Worm (Caenorhabditis elegans) whole organism, midembryonic: ENCODE results near the gene Y51B9A.7.

Experiments
- T22C8.4 ChIP-seq: fragments of 200-800 bp; sonication (Bioruptor generic); IDR thresholded peaks from 2 replicates; pipeline ENCODE4 v1.3.6; 2022; ENCODE audit warnings: missing genetic modification characterization, missing compliant biosample characterization
- cog-1 ChIP-seq: sonication (generic microtip); optimal IDR thresholded peaks from 2 replicates; lab custom pipeline; 2016; ENCODE audit warnings: missing genetic modification characterization, missing compliant biosample characterization
- flt-1 ChIP-seq: fragments of 200-800 bp; sonication (Bioruptor generic); IDR thresholded peaks from 2 replicates; pipeline ENCODE4 v1.3.6; 2022; ENCODE audit warnings: missing genetic modification characterization, missing compliant biosample characterization
- klf-2 ChIP-seq: fragments of 200-800 bp; sonication (Bioruptor generic); conservative IDR thresholded peaks from 2 replicates; pipeline ENCODE4 v1.3.6; 2022; ENCODE audit warnings: missing genetic modification reagents, missing genetic modification characterization, missing compliant biosample characterization
- med-1 ChIP-seq: sonication (generic microtip); optimal IDR thresholded peaks from 2 replicates; lab custom pipeline; 2017; ENCODE audit warnings: missing genetic modification characterization, mild to moderate bottlenecking, missing compliant biosample characterization, antibody characterized with exemption, missing genetic modification reagents; ENCODE audit not compliant: insufficient read depth
- ref-1 ChIP-seq: fragments of 200-800 bp; sonication (Bioruptor generic); conservative IDR thresholded peaks from 2 replicates; pipeline ENCODE4 v1.3.6; 2022; ENCODE audit warnings: missing genetic modification reagents, missing genetic modification characterization, missing compliant biosample characterization
- tab-1 ChIP-seq: fragments of 200-800 bp; sonication (Bioruptor generic); IDR thresholded peaks from 2 replicates; pipeline ENCODE4 v1.3.6; 2022; ENCODE audit warnings: missing genetic modification characterization, missing compliant biosample characterization
- ztf-23 ChIP-seq: fragments of 200-800 bp; sonication (Bioruptor generic); IDR thresholded peaks from 2 replicates; pipeline ENCODE4 v1.3.6; 2022; ENCODE audit warnings: missing genetic modification reagents, missing genetic modification characterization, missing compliant biosample characterization
- ztf-29 ChIP-seq: fragments of 200-800 bp; sonication (Bioruptor generic); IDR thresholded peaks from 2 replicates; pipeline ENCODE4 v1.3.6; 2022; ENCODE audit warnings: missing genetic modification reagents, missing genetic modification characterization, missing compliant biosample characterization

- TF ChIP-seq ref-1 (GFP tag; lab: Robert Waterston, UW) (no peak), flt-1 (GFP tag; lab: Robert Waterston, UW) (no peak), ztf-29 (GFP tag; lab: Robert Waterston, UW) (no peak), cog-1 (tag; lab: Kevin White, UChicago) (no peak), klf-2 (no peak), T22C8.4 (GFP tag; lab: Robert Waterston, UW) (no peak), med-1 (no peak), tab-1 (GFP tag; lab: Robert Waterston, UW) (no peak), ztf-23 (GFP tag; lab: Robert Waterston, UW) (no peak)
Observed at ce11 chrII:9433609-9434008, 33.8 kb downstream of the Y51B9A.7 start, which contains the start of gene kin-15.
